Worm (Caenorhabditis elegans): ENCODE measurements around the gene cutl-16.

Gene cutl-16

DNA sequence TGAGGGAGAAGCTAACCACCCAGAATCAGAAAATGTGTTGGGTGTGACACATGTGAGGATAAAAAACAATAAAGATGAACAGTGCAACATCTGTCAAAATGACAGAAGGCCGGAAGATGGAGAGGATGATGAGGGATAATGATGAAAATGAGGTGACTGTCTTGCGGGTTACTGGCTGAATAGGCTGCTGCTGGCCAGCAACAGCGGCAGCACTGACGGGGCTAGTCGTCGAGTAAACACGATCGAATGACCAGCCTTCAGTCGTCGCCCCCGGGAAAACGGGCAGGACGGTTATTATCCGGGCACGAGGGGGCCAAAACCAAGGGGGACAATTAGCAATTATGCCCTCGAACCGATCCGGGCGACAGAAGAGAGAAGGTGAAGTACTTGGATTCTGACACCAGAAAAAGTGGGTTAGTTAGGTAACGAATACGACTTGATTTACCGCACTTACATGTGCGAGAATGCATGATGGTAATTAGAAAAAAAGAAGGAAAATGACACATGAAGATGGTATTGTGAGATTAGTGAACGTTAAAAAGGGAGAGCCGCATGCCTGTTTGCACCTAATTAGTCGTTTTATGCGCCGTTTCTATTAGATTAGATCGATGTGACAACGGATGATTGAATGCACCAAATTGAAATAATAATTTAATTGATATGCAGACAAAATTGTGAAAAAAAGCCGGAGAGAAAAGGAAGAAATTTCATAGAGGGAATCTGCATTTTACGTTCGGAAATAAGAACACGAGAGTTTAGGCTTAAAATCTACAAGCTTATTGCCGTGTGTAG is 29.4 kb upstream of the cutl-16 start (continued):
- peak; percentile 36 for TF ChIP-seq mxl-3 (GFP tag; optimal IDR thresholded peaks at IDR 0.05)
- no peak for TF ChIP-seq mes-2 (tag; optimal IDR thresholded peaks at IDR 0.05; ENCODE audit: poor library complexity, severe bottlenecking)
- TF ChIP-seq lir-3 (tag; optimal IDR thresholded peaks at IDR 0.05), result no peak
- TF ChIP-seq aha-1 (tag), result peak; percentile 94
- no peak for TF ChIP-seq daf-16 (GFP tag; optimal IDR thresholded peaks at IDR 0.05)
- TF ChIP-seq daf-16 (tag; optimal IDR thresholded peaks at IDR 0.05), result no peak
- TF ChIP-seq nhr-48 (tag; optimal IDR thresholded peaks at IDR 0.05), result no peak
- TF ChIP-seq unc-62 (GFP tag; optimal IDR thresholded peaks at IDR 0.05 in 1 of 2), result peak in 1 of 2 experiments; percentile 83
- TF ChIP-seq unc-62 (tag; optimal IDR thresholded peaks at IDR 0.05), result no peak

DNA sequence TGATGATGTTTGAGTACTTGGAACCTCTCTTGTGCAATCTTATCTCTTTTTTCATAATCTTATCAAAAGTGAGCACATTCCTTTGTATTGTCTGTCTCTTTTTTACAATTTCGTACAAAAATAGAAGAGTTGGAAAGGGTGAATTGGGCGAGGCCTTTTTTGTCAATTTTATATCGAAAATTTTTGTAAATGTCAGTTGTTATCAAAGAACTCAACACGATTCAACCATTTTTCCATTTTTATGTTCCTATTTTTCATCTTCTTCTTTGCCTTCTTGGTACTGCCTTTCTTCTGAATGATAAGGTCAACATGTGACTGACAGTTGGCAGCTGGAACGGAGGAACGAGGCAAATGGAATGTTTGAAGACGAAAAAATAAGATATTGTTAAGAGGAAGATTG is 27.4 kb upstream of the cutl-16 start:
- TF ChIP-seq daf-16 (GFP tag; optimal IDR thresholded peaks at IDR 0.05) (peak in 1 of 2 experiments; percentile 32), daf-16 (tag; optimal IDR thresholded peaks at IDR 0.05) (peak; percentile 78), vab-7 (GFP tag; IDR thresholded peaks at IDR 0.05) (no peak), madf-5 (GFP tag; IDR thresholded peaks at IDR 0.05) (no peak), tra-1 (GFP tag; IDR thresholded peaks at IDR 0.05) (0 out of 2 replicates have a peak, but pooled peaks have one; percentile 17), saeg-2 (GFP tag; IDR thresholded peaks at IDR 0.05) (0 out of 2 replicates have a peak, but pooled peaks have one; percentile 15), lim-7 (GFP tag; IDR thresholded peaks at IDR 0.05) (no peak), gei-8 (GFP tag; optimal IDR thresholded peaks at IDR 0.05) (no peak), aly-2 (tag; optimal IDR thresholded peaks at IDR 0.05) (no peak), fkh-10 (GFP tag; optimal IDR thresholded peaks at IDR 0.05) (no peak), ceh-20 (GFP tag; IDR thresholded peaks at IDR 0.05) (peak; percentile 51; the same call in 1 of the 2 replicates), F44E2.7 (GFP tag; IDR thresholded peaks at IDR 0.05) (no peak), arid-1 (GFP tag; conservative IDR thresholded peaks at IDR 0.05) (no peak), hlh-30 (tag; optimal IDR thresholded peaks at IDR 0.05; ENCODE audit: insufficient read depth) (peak; percentile 24), Y75B8A.6 (GFP tag; IDR thresholded peaks at IDR 0.05) (no peak), zfp-2 (tag; optimal IDR thresholded peaks at IDR 0.05) (no peak), dve-1 (tag; optimal IDR thresholded peaks at IDR 0.05; ENCODE audit: insufficient read depth) (peak; percentile 89), mdt-29 (GFP tag; IDR thresholded peaks at IDR 0.05) (no peak), lin-15B (tag; optimal IDR thresholded peaks at IDR 0.05) (no peak), unc-39 (tag; optimal IDR thresholded peaks at IDR 0.05) (no peak), spr-3 (GFP tag; optimal IDR thresholded peaks at IDR 0.05) (no peak), dmd-9 (GFP tag; IDR thresholded peaks at IDR 0.05) (no peak), pqm-1 (tag; optimal IDR thresholded peaks at IDR 0.05) (peak; percentile 93), lir-3 (tag; optimal IDR thresholded peaks at IDR 0.05) (no peak), F26F4.8 (GFP tag; conservative IDR thresholded peaks at IDR 0.05) (no peak), hmg-1.1 (GFP tag; IDR thresholded peaks at IDR 0.05) (no peak), pha-4 (GFP tag; IDR thresholded peaks at IDR 0.05) (no peak), pha-4 (tag; optimal IDR thresholded peaks at IDR 0.05) (no peak), T20F7.1 (GFP tag; optimal IDR thresholded peaks at IDR 0.05) (peak; percentile 52), spr-1 (tag; optimal IDR thresholded peaks at IDR 0.05) (no peak), T26A8.4 (GFP tag; IDR thresholded peaks at IDR 0.05) (no peak), attf-4 (tag; optimal IDR thresholded peaks at IDR 0.05) (no peak), fos-1 (tag; optimal IDR thresholded peaks at IDR 0.05) (no peak), nhr-10 (tag; optimal IDR thresholded peaks at IDR 0.05) (no peak), ceh-82 (tag; optimal IDR thresholded peaks at IDR 0.05) (no peak), nhr-11 (tag; optimal IDR thresholded peaks at IDR 0.05) (no peak), snpc-4 (tag; optimal IDR thresholded peaks at IDR 0.05) (no peak), mep-1 (tag; optimal IDR thresholded peaks at IDR 0.05) (peak; percentile 17), ceh-62 (tag; optimal IDR thresholded peaks at IDR 0.05) (no peak), sdz-12 (GFP tag; optimal IDR thresholded peaks at IDR 0.05) (no peak), skn-1 (tag; optimal IDR thresholded peaks at IDR 0.05) (no peak), ZK546.5 (tag; optimal IDR thresholded peaks at IDR 0.05) (no peak), nhr-48 (tag; optimal IDR thresholded peaks at IDR 0.05) (peak; percentile 48), lsy-2 (tag; optimal IDR thresholded peaks at IDR 0.05) (no peak)

All from whole organism, L4 larva.